Worm (Caenorhabditis elegans) whole organism, L4/young adult: ENCODE measurements around the gene C18D4.6.

Experiments used
- W03F9.2 ChIP-seq: fragments of 150-350 bp; optimal IDR thresholded peaks from 2 replicates; lab custom pipeline; 2014; ENCODE audit warnings: missing biosample characterization, missing genetic modification characterization
- dao-5 ChIP-seq: sonication (generic microtip); optimal IDR thresholded peaks from 2 replicates; lab custom pipeline; 2016; ENCODE audit warnings: missing genotype, missing genetic modification characterization, moderate library complexity, missing compliant biosample characterization
- him-1 ChIP-seq: sonication (generic microtip); optimal IDR thresholded peaks from 2 replicates; lab custom pipeline; 2016; ENCODE audit warnings: missing genotype, missing genetic modification reagents, missing genetic modification characterization, missing compliant biosample characterization

ce11 chrV:17539289-17539688, 1.1 kb upstream of the C18D4.6 start:
- TF ChIP-seq him-1 (no peak), W03F9.2 (tag; lab: Kevin White, UChicago) (no peak), dao-5 (tag; lab: Kevin White, UChicago) (no peak)
